Fruit fly (Drosophila melanogaster) whole organism, embryonic: ENCODE data around the gene CG13131.

Experiments used
- BEAF-32 ChIP-seq: fragments of 200-800 bp; sonication (Bioruptor generic); optimal IDR thresholded peaks from 3 replicates; lab custom pipeline; 2017; ENCODE audit warnings: missing biosample characterization, missing genetic modification characterization, mild to moderate bottlenecking, moderate library complexity, missing genetic modification reagents
- CG10267 ChIP-seq: fragments of 200-800 bp; sonication (Bioruptor generic); optimal IDR thresholded peaks from 2 replicates; lab custom pipeline; 2018; ENCODE audit warnings: missing biosample characterization, mild to moderate bottlenecking, missing genetic modification characterization, moderate library complexity
- CG10274 ChIP-seq: fragments of 200-800 bp; sonication (Bioruptor generic); optimal IDR thresholded peaks from 3 replicates; lab custom pipeline; 2017; ENCODE audit warnings: missing biosample characterization, mild to moderate bottlenecking, missing genetic modification characterization
- CG10543 ChIP-seq: fragments of 200-800 bp; sonication (Bioruptor generic); optimal IDR thresholded peaks from 3 replicates; lab custom pipeline; 2017; ENCODE audit warnings: missing biosample characterization, mild to moderate bottlenecking, missing genetic modification characterization, moderate library complexity
- CG12104 ChIP-seq: fragments of 200-800 bp; sonication (Bioruptor generic); optimal IDR thresholded peaks from 3 replicates; lab custom pipeline; 2016; ENCODE audit warnings: missing biosample characterization, missing genetic modification characterization
- CG13775 ChIP-seq: fragments of 200-800 bp; sonication (Bioruptor generic); optimal IDR thresholded peaks from 3 replicates; lab custom pipeline; 2017; ENCODE audit warnings: missing biosample characterization, mild to moderate bottlenecking, missing genetic modification characterization
- CG13894 ChIP-seq: fragments of 200-800 bp; sonication (Bioruptor generic); optimal IDR thresholded peaks from 3 replicates; lab custom pipeline; 2018; ENCODE audit warnings: missing biosample characterization, mild to moderate bottlenecking, missing genetic modification characterization, moderate library complexity
- CG15514 ChIP-seq: fragments of 200-800 bp; sonication (Bioruptor generic); optimal IDR thresholded peaks from 3 replicates; lab custom pipeline; 2017; ENCODE audit warnings: missing biosample characterization, missing genetic modification characterization, mild to moderate bottlenecking, moderate library complexity, missing genetic modification reagents
- CG17802 ChIP-seq: fragments of 200-800 bp; sonication (Bioruptor generic); optimal IDR thresholded peaks from 2 replicates; lab custom pipeline; 2018; ENCODE audit warnings: missing biosample characterization, mild to moderate bottlenecking, missing genetic modification characterization, moderate library complexity
- CG18764 ChIP-seq: fragments of 200-800 bp; sonication (Bioruptor generic); optimal IDR thresholded peaks from 3 replicates; lab custom pipeline; 2016; ENCODE audit warnings: missing biosample characterization, missing genetic modification characterization
- CG2889 ChIP-seq: fragments of 200-800 bp; sonication (Bioruptor generic); IDR thresholded peaks from 3 replicates; pipeline ENCODE4 v1.3.6; 2022; ENCODE audit warnings: missing biosample characterization, missing genetic modification characterization
- CG30020 ChIP-seq: fragments of 200-800 bp; optimal IDR thresholded peaks from 2 replicates; lab custom pipeline; 2019; ENCODE audit warnings: missing biosample characterization, mild to moderate bottlenecking, missing genetic modification characterization, moderate library complexity
- CG34224 ChIP-seq: fragments of 200-800 bp; sonication (Bioruptor generic); IDR thresholded peaks from 3 replicates; pipeline ENCODE4 v1.3.6; 2022; ENCODE audit warnings: missing biosample characterization, missing genetic modification characterization; ENCODE audit not compliant: partially characterized antibody
- CG3847 ChIP-seq: fragments of 200-800 bp; sonication (Bioruptor generic); IDR thresholded peaks from 2 replicates; pipeline ENCODE4 v1.3.6; 2022; ENCODE audit warnings: missing biosample characterization, missing genetic modification characterization
- CG8290 ChIP-seq, 3 experiments: fragments of 200-800 bp; sonication (Bioruptor generic); optimal IDR thresholded peaks; 2 replicates each; lab custom pipeline; 2016 to 2019; ENCODE audit warnings: missing biosample characterization in 3 of 3, missing genetic modification characterization in 3 of 3, mild to moderate bottlenecking in 2 of 3, moderate library complexity in 1 of 3
- Deaf1 ChIP-seq: fragments of 200-800 bp; optimal IDR thresholded peaks from 3 replicates; lab custom pipeline; 2019; ENCODE audit warnings: missing biosample characterization, mild to moderate bottlenecking, missing genetic modification characterization, moderate library complexity
- Dip3 ChIP-seq: fragments of 200-800 bp; sonication (Bioruptor generic); optimal IDR thresholded peaks from 3 replicates; lab custom pipeline; 2016; ENCODE audit warnings: missing biosample characterization, missing genetic modification characterization
- Dp ChIP-seq: fragments of 200-800 bp; sonication (Bioruptor generic); optimal IDR thresholded peaks from 2 replicates; lab custom pipeline; 2018; ENCODE audit warnings: missing biosample characterization, mild to moderate bottlenecking, missing genetic modification characterization, moderate library complexity
- Ets97D ChIP-seq: fragments of 200-800 bp; sonication (Bioruptor generic); optimal IDR thresholded peaks from 3 replicates; lab custom pipeline; 2016; ENCODE audit warnings: missing biosample characterization, missing genetic modification characterization
- Fer3 ChIP-seq: fragments of 200-800 bp; sonication (Bioruptor generic); optimal IDR thresholded peaks from 2 replicates; lab custom pipeline; 2018; ENCODE audit warnings: missing biosample characterization, mild to moderate bottlenecking, missing genetic modification characterization, moderate library complexity
- HLH4C ChIP-seq: fragments of 200-800 bp; sonication (Bioruptor generic); IDR thresholded peaks from 3 replicates; pipeline ENCODE4 v1.3.6; 2022; ENCODE audit warnings: missing biosample characterization, missing genetic modification characterization; ENCODE audit not compliant: partially characterized antibody
- Hey ChIP-seq: fragments of 200-800 bp; sonication (Bioruptor generic); optimal IDR thresholded peaks from 3 replicates; lab custom pipeline; 2018; ENCODE audit warnings: missing biosample characterization, mild to moderate bottlenecking, missing genetic modification characterization
- MBD-R2 ChIP-seq: fragments of 200-800 bp; sonication (Bioruptor generic); IDR thresholded peaks from 2 replicates; pipeline ENCODE4 v1.3.6; 2022; ENCODE audit warnings: missing biosample characterization, missing genetic modification characterization
- MESR4 ChIP-seq: fragments of 200-800 bp; sonication (Bioruptor generic); optimal IDR thresholded peaks from 2 replicates; lab custom pipeline; 2018; ENCODE audit warnings: missing biosample characterization, mild to moderate bottlenecking, missing genetic modification characterization, moderate library complexity
- NFAT ChIP-seq: fragments of 200-800 bp; sonication (Bioruptor generic); IDR thresholded peaks from 2 replicates; pipeline ENCODE4 v1.3.6; 2022; ENCODE audit warnings: missing biosample characterization, missing genetic modification characterization
- Poxn ChIP-seq: fragments of 200-800 bp; sonication (Bioruptor generic); IDR thresholded peaks from 2 replicates; pipeline ENCODE4 v1.3.6; 2022; ENCODE audit warnings: missing biosample characterization, missing genetic modification characterization
- Usf ChIP-seq: fragments of 200-800 bp; sonication (Bioruptor generic); optimal IDR thresholded peaks from 2 replicates; lab custom pipeline; 2017; ENCODE audit warnings: missing genotype, missing biosample characterization, missing genetic modification characterization
- YL-1 ChIP-seq: fragments of 200-800 bp; sonication (Bioruptor generic); optimal IDR thresholded peaks from 3 replicates; lab custom pipeline; 2017; ENCODE audit warnings: missing biosample characterization, mild to moderate bottlenecking, missing genetic modification characterization
- bbx ChIP-seq: fragments of 200-800 bp; sonication (Bioruptor generic); IDR thresholded peaks from 2 replicates; pipeline ENCODE4 v1.3.6; 2022; ENCODE audit warnings: missing biosample characterization, missing genetic modification characterization; ENCODE audit not compliant: partially characterized antibody
- bowl ChIP-seq: fragments of 200-800 bp; sonication (Bioruptor generic); IDR thresholded peaks from 2 replicates; pipeline ENCODE4 v1.3.6; 2022; ENCODE audit warnings: missing biosample characterization, missing genetic modification characterization
- chinmo ChIP-seq: fragments of 200-800 bp; sonication (Bioruptor generic); IDR thresholded peaks from 4 replicates; pipeline ENCODE4 v1.3.6; 2022; ENCODE audit warnings: missing biosample characterization, missing genetic modification characterization; ENCODE audit not compliant: partially characterized antibody
- dan ChIP-seq: fragments of 200-800 bp; sonication (Bioruptor generic); IDR thresholded peaks from 2 replicates; pipeline ENCODE4 v1.3.6; 2022; ENCODE audit warnings: missing biosample characterization, missing genetic modification characterization
- eyg ChIP-seq: fragments of 200-800 bp; sonication (Bioruptor generic); optimal IDR thresholded peaks from 3 replicates; lab custom pipeline; 2016; ENCODE audit warnings: missing biosample characterization, missing genetic modification characterization
- ftz-f1 ChIP-seq: fragments of 200-800 bp; sonication (Bioruptor generic); optimal IDR thresholded peaks from 2 replicates; lab custom pipeline; 2016; ENCODE audit warnings: missing biosample characterization, missing genetic modification characterization
- gro ChIP-seq: fragments of 200-800 bp; sonication (Bioruptor generic); optimal IDR thresholded peaks from 2 replicates; lab custom pipeline; 2016; ENCODE audit warnings: missing biosample characterization, missing genetic modification characterization
- jigr1 ChIP-seq: fragments of 200-800 bp; sonication (Bioruptor generic); IDR thresholded peaks from 3 replicates; pipeline ENCODE4 v1.3.6; 2022; ENCODE audit warnings: missing biosample characterization, missing genetic modification characterization
- knrl ChIP-seq: fragments of 200-800 bp; sonication (Bioruptor generic); IDR thresholded peaks from 3 replicates; pipeline ENCODE4 v1.3.6; 2022; ENCODE audit warnings: missing biosample characterization, missing genetic modification characterization; ENCODE audit not compliant: partially characterized antibody
- lmd ChIP-seq: fragments of 200-800 bp; sonication (Bioruptor generic); IDR thresholded peaks from 2 replicates; pipeline ENCODE4 v1.3.6; 2022; ENCODE audit warnings: missing biosample characterization, missing genetic modification characterization
- otp ChIP-seq: fragments of 200-800 bp; sonication (Bioruptor generic); IDR thresholded peaks from 3 replicates; pipeline ENCODE4, ENCODE4 v1.3.6; 2022; ENCODE audit warnings: missing biosample characterization, missing genetic modification characterization
- rib ChIP-seq: fragments of 200-800 bp; sonication (Bioruptor generic); IDR thresholded peaks from 2 replicates; pipeline ENCODE4 v1.3.6; 2022; ENCODE audit warnings: missing biosample characterization, missing genetic modification characterization
- sens-2 ChIP-seq: fragments of 200-800 bp; sonication (Bioruptor generic); IDR thresholded peaks from 2 replicates; pipeline ENCODE4 v1.3.6; 2022; ENCODE audit warnings: missing biosample characterization, missing genetic modification characterization
- shn ChIP-seq: fragments of 200-800 bp; sonication (Bioruptor generic); optimal IDR thresholded peaks from 3 replicates; lab custom pipeline; 2016; ENCODE audit warnings: missing biosample characterization, missing genetic modification characterization
- sna ChIP-seq: fragments of 200-800 bp; sonication (Bioruptor generic); IDR thresholded peaks from 2 replicates; pipeline ENCODE4 v1.3.6; 2022; ENCODE audit warnings: missing biosample characterization, missing genetic modification characterization; ENCODE audit not compliant: partially characterized antibody
- stc ChIP-seq: fragments of 200-800 bp; sonication (Bioruptor generic); IDR thresholded peaks from 2 replicates; pipeline ENCODE4 v1.3.6; 2022; ENCODE audit warnings: missing biosample characterization, missing genetic modification characterization
- stwl ChIP-seq: fragments of 200-800 bp; sonication (Bioruptor generic); optimal IDR thresholded peaks from 3 replicates; lab custom pipeline; 2018; ENCODE audit warnings: missing biosample characterization, mild to moderate bottlenecking, missing genetic modification characterization, moderate library complexity
- tgo ChIP-seq: fragments of 200-800 bp; sonication (Bioruptor generic); IDR thresholded peaks from 3 replicates; pipeline ENCODE4 v1.3.6; 2022; ENCODE audit warnings: missing biosample characterization, missing genetic modification characterization
- trem ChIP-seq: fragments of 200-800 bp; optimal IDR thresholded peaks from 3 replicates; lab custom pipeline; 2019; ENCODE audit warnings: missing biosample characterization, mild to moderate bottlenecking, missing genetic modification characterization, moderate library complexity
- zen2 ChIP-seq: fragments of 200-800 bp; sonication (Bioruptor generic); IDR thresholded peaks from 3 replicates; pipeline ENCODE4 v1.3.6; 2022; ENCODE audit warnings: missing biosample characterization, missing genetic modification characterization; ENCODE audit not compliant: partially characterized antibody
- zfh2 ChIP-seq: fragments of 200-800 bp; sonication (Bioruptor generic); optimal IDR thresholded peaks from 2 replicates; lab custom pipeline; 2016; ENCODE audit warnings: missing biosample characterization, missing genetic modification characterization

Gene CG13131

dm6 chr2L:10009800-10010658, 7.2 kb downstream of the CG13131 start (continued):
- TF ChIP-seq CG10543 (GFP tag; lab: Kevin White, UChicago) (peak; percentile 92), tgo (GFP tag; lab: Robert Waterston, UW) (peak; percentile 97), HLH4C (no peak), lmd (peak; percentile 98), eyg (GFP tag; lab: Kevin White, UChicago) (peak; percentile 94), CG3847 (GFP tag; lab: Robert Waterston, UW) (peak; percentile 98), dan (GFP tag; lab: Robert Waterston, UW) (no peak; the same call in none of the 2 replicates), rib (GFP tag; lab: Robert Waterston, UW) (peak; percentile 98), Dip3 (peak; percentile 98), CG13894 (no peak), CG12104 (GFP tag; lab: Kevin White, UChicago) (peak; percentile 94), Ets97D (GFP tag; lab: Kevin White, UChicago) (peak; percentile 91), zfh2 (GFP tag; lab: Kevin White, UChicago) (peak; percentile 99), YL-1 (peak; percentile 75), NFAT (peak; percentile 98), MBD-R2 (peak; percentile 98), BEAF-32 (GFP tag; lab: Kevin White, UChicago) (no peak), ftz-f1 (GFP tag; lab: Kevin White, UChicago) (no peak), Deaf1 (peak; percentile 80), CG10274 (GFP tag; lab: Kevin White, UChicago) (peak; percentile 90), CG30020 (tag; lab: Kevin White, UChicago) (peak; percentile 76), stwl (peak; percentile 34), otp (GFP tag; lab: Robert Waterston, UW) (peak; percentile 98), Hey (tag; lab: Kevin White, UChicago) (peak; percentile 89), CG2889 (GFP tag; lab: Robert Waterston, UW) (peak; percentile 97), CG13775 (GFP tag; lab: Kevin White, UChicago) (peak; percentile 92), CG18764 (peak; percentile 95), Fer3 (tag; lab: Kevin White, UChicago) (peak; percentile 97), shn (GFP tag; lab: Kevin White, UChicago) (peak; percentile 98)
- TF ChIP-seq, all 482 proteins: peak for 430

- TF ChIP-seq Usf (GFP tag; lab: Kevin White, UChicago) (no peak), Poxn (no peak), CG10267 (peak; percentile 41), CG8290 (GFP tag; optimal IDR thresholded peaks at IDR 0.05; lab: Kevin White, UChicago) (no peak), CG8290 (tag; optimal IDR thresholded peaks at IDR 0.05; lab: Kevin White, UChicago) (peak in 1 of 2 experiments; percentile 33), stc (GFP tag; lab: Robert Waterston, UW) (no peak), Dp (GFP tag; lab: Kevin White, UChicago) (peak; percentile 36), zen2 (GFP tag; lab: Robert Waterston, UW) (peak; percentile 90; the same call in 2 of the 3 replicates), jigr1 (GFP tag; lab: Robert Waterston, UW) (no peak; the same call in 2 of the 3 replicates), CG34224 (GFP tag; lab: Robert Waterston, UW) (peak; percentile 90), sna (GFP tag; lab: Robert Waterston, UW) (peak; percentile 89), trem (tag; lab: Kevin White, UChicago) (peak; percentile 49), bowl (GFP tag; lab: Robert Waterston, UW) (no peak), CG15514 (GFP tag; lab: Kevin White, UChicago) (peak; percentile 99), chinmo (GFP tag; lab: Robert Waterston, UW) (peak; percentile 80; the same call in 3 of the 4 replicates), bbx (GFP tag; lab: Robert Waterston, UW) (peak; percentile 98), MESR4 (GFP tag; lab: Kevin White, UChicago) (peak; percentile 63), knrl (peak; percentile 97), gro (GFP tag; lab: Kevin White, UChicago) (no peak), CG17802 (no peak), sens-2 (no peak)
Observed at dm6 chr2L:10009293-10009695, 8.0 kb downstream of the CG13131 start, which contains the start of gene Trp1. Gene Trp1 (plus strand): TSS chr2L:10009381.
